Fruit fly (Drosophila melanogaster): ENCODE results near the gene Seipin.

DNA sequence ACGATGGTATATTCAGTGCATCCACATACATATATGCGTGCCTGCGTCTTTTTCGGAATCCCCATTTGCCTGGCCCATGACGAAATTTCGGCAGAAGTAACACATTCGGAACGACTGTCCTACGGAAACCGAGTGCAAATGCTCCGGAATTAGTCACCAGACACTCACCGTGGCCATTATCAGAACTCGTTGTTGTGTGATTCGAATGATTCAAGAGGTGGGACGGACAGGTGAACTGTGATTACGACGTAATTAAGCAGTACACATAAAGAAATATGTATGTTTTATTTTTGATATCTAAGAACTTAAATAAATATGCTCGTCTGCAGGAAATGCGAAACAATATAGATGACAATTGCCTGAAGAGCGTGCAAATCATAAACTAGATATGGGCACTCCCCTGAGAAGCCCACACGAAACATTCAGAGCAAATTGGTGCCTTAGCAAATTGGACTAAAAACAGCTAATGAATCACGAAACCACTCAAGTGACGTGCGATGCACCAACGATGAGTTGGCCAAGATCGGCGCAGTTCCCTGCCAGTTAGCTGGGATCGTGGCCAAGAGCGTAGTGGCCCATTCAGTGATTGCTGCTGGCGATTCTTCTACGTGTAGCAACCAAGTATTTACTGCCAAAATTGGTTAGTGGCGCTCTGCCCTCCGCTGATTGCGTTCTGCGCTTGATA is 28.1 kb upstream of the Seipin start:
- TF ChIP-seq fru (GFP tag; optimal IDR thresholded peaks at IDR 0.05), result peak; percentile 67
- TF ChIP-seq OdsH (GFP tag; optimal IDR thresholded peaks at IDR 0.05), result peak; percentile 11
- no peak for TF ChIP-seq Vsx2 (GFP tag; optimal IDR thresholded peaks at IDR 0.05; ENCODE audit: partially characterized antibody)
- TF ChIP-seq jim (GFP tag; optimal IDR thresholded peaks at IDR 0.05), result no peak
- TF ChIP-seq Hr78 (GFP tag; optimal IDR thresholded peaks at IDR 0.05), result no peak
- no peak for TF ChIP-seq pan (optimal IDR thresholded peaks at IDR 0.05)
- TF ChIP-seq usp (GFP tag; optimal IDR thresholded peaks at IDR 0.05), result no peak
- TF ChIP-seq Dif (GFP tag; optimal IDR thresholded peaks at IDR 0.05; ENCODE audit: partially characterized antibody), result no peak
- TF ChIP-seq GATAd (GFP tag; optimal IDR thresholded peaks at IDR 0.05), result no peak
- TF ChIP-seq Hr83 (GFP tag; optimal IDR thresholded peaks at IDR 0.05; ENCODE audit: poor library complexity, severe bottlenecking), result no peak
- TF ChIP-seq N (GFP tag; optimal IDR thresholded peaks at IDR 0.05), result no peak
- peak; percentile 60 for TF ChIP-seq ey (GFP tag; optimal IDR thresholded peaks at IDR 0.05)
- peak; percentile 43 for TF ChIP-seq br (GFP tag; optimal IDR thresholded peaks at IDR 0.05)
